Fruit fly (Drosophila melanogaster) whole organism, prepupa: ENCODE data around the gene CG14907.
A peak's percentile ranks its signal among the peaks of the same experiment; 100 is the strongest.

Experiments used
- CG10631 ChIP-seq: fragments of 200-800 bp; sonication (Bioruptor generic); optimal IDR thresholded peaks from 2 replicates; lab custom pipeline; 2016; ENCODE audit warnings: missing biosample characterization, missing genetic modification characterization
- CG11902 ChIP-seq: fragments of 200-800 bp; sonication (Bioruptor generic); optimal IDR thresholded peaks from 3 replicates; lab custom pipeline; 2016; ENCODE audit warnings: missing biosample characterization, missing genetic modification characterization
- CG15336 ChIP-seq: fragments of 200-800 bp; sonication (Bioruptor generic); IDR thresholded peaks from 2 replicates; pipeline ENCODE4 v1.3.6; 2022; ENCODE audit warnings: missing biosample characterization, missing genetic modification characterization
- CG16779 ChIP-seq: fragments of 200-800 bp; sonication (Bioruptor generic); optimal IDR thresholded peaks from 3 replicates; lab custom pipeline; 2017; ENCODE audit warnings: missing biosample characterization, mild to moderate bottlenecking, missing genetic modification characterization
- CG6163 ChIP-seq: fragments of 200-800 bp; sonication (Bioruptor generic); IDR thresholded peaks from 3 replicates; pipeline ENCODE4 v1.3.6; 2022; ENCODE audit warnings: missing biosample characterization, missing genetic modification characterization
- CG8119 ChIP-seq: fragments of 200-800 bp; sonication (Bioruptor generic); IDR thresholded peaks from 3 replicates; pipeline ENCODE4 v1.3.6; 2022; ENCODE audit warnings: missing biosample characterization, missing genetic modification characterization
- Gug ChIP-seq: fragments of 200-800 bp; sonication (Bioruptor generic); IDR thresholded peaks from 2 replicates; pipeline ENCODE4 v1.3.6; 2022; ENCODE audit warnings: missing biosample characterization, missing genetic modification characterization
- Hr39 ChIP-seq: fragments of 200-800 bp; sonication (Bioruptor generic); optimal IDR thresholded peaks from 2 replicates; lab custom pipeline; 2016; ENCODE audit warnings: missing biosample characterization, missing genetic modification characterization
- OdsH ChIP-seq: fragments of 200-800 bp; sonication (Bioruptor generic); optimal IDR thresholded peaks from 3 replicates; lab custom pipeline; 2016; ENCODE audit warnings: missing biosample characterization, missing genetic modification characterization
- Smox ChIP-seq: fragments of 200-800 bp; sonication (Bioruptor generic); optimal IDR thresholded peaks from 3 replicates; lab custom pipeline; 2016; ENCODE audit warnings: missing biosample characterization, missing genetic modification characterization
- Sox15 ChIP-seq: fragments of 200-800 bp; sonication (Bioruptor generic); optimal IDR thresholded peaks from 3 replicates; lab custom pipeline; 2016; ENCODE audit warnings: missing biosample characterization, missing genetic modification characterization
- dsx ChIP-seq: fragments of 200-800 bp; optimal IDR thresholded peaks from 3 replicates; lab custom pipeline; 2019; ENCODE audit warnings: missing biosample characterization, mild to moderate bottlenecking, missing genetic modification characterization, moderate library complexity; ENCODE audit not compliant: poor library complexity, severe bottlenecking
- lz ChIP-seq: fragments of 200-800 bp; sonication (Bioruptor generic); optimal IDR thresholded peaks from 3 replicates; lab custom pipeline; 2016; ENCODE audit warnings: missing biosample characterization, missing genetic modification characterization
- topi ChIP-seq: fragments of 200-800 bp; sonication (Bioruptor generic); optimal IDR thresholded peaks from 3 replicates; lab custom pipeline; 2016; ENCODE audit warnings: missing biosample characterization, missing genetic modification characterization

DNA sequence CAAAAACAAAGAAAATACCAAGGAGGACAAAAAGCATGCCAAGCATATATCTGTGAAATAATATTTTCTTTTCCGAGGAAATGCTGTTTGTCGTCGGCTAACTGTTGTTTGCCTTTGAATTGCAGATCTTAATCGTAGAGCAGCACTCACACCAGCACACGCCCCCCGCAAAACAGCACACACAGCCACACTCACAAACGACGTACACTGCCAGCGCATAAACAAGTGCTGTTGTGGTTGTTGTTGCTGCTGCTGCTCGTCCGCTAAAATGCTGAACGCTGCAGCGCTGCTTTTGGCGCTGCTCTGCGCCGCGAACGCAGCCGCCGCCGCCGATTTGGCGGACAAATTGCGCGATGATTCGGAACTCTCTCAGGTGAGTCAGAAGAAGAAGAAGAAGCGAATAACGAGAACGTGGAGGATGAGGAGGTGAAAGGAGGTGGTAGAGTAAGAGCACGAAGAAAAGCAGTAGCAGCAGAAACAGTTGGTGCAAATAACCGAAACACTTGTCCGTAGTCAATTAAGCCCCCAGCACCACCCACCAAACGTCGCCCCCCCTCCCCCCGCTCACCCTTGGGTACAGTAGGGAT, 26.2 kb downstream of the CG14907 start:
- TF ChIP-seq topi (GFP tag; lab: Kevin White, UChicago), result no peak
- no peak for TF ChIP-seq CG11902 (GFP tag; lab: Kevin White, UChicago)
- TF ChIP-seq Hr39 (GFP tag; lab: Kevin White, UChicago), result no peak
- TF ChIP-seq Gug (GFP tag; lab: Robert Waterston, UW), result no peak
- TF ChIP-seq CG15336, result no peak
- TF ChIP-seq CG16779 (tag; lab: Kevin White, UChicago), result no peak
- TF ChIP-seq CG8119 (GFP tag; lab: Robert Waterston, UW), result peak; percentile 33; the same call in 1 of the 3 replicates
- TF ChIP-seq Sox15 (GFP tag; lab: Kevin White, UChicago), result no peak
- TF ChIP-seq CG6163, result 0 out of 3 replicates have a peak, but pooled peaks have one; percentile 29
- TF ChIP-seq dsx (GFP tag; lab: Kevin White, UChicago), result no peak
- TF ChIP-seq lz (GFP tag; lab: Kevin White, UChicago), result no peak
- no peak for TF ChIP-seq Smox (GFP tag; lab: Kevin White, UChicago)
- TF ChIP-seq CG10631 (GFP tag; lab: Kevin White, UChicago), result no peak
- no peak for TF ChIP-seq OdsH (GFP tag; lab: Kevin White, UChicago)
